Fruit fly (Drosophila melanogaster) whole organism, adult: ENCODE data around the gene atms.

ENCODE experiments used
- CG12768 ChIP-seq: fragments of 200-800 bp; sonication (Bioruptor generic); optimal IDR thresholded peaks from 2 replicates; lab custom pipeline; 2017; ENCODE audit warnings: missing biosample characterization, missing genetic modification characterization, mild to moderate bottlenecking, moderate library complexity, missing genetic modification reagents
- CG1620 ChIP-seq: fragments of 200-800 bp; sonication (Bioruptor generic); optimal IDR thresholded peaks from 2 replicates; lab custom pipeline; 2016; ENCODE audit warnings: missing biosample characterization, missing genetic modification characterization
- CG33017 ChIP-seq: fragments of 200-800 bp; sonication (Bioruptor generic); optimal IDR thresholded peaks from 2 replicates; lab custom pipeline; 2018; ENCODE audit warnings: missing biosample characterization, mild to moderate bottlenecking, missing genetic modification characterization, moderate library complexity
- Hr96 ChIP-seq: fragments of 200-800 bp; sonication (Bioruptor generic); optimal IDR thresholded peaks from 2 replicates; lab custom pipeline; 2016; ENCODE audit warnings: missing biosample characterization, missing genetic modification characterization
- bab1 ChIP-seq: fragments of 200-800 bp; sonication (Bioruptor generic); optimal IDR thresholded peaks from 3 replicates; lab custom pipeline; 2019; ENCODE audit warnings: missing biosample characterization, mild to moderate bottlenecking, missing genetic modification characterization, moderate library complexity
- cic ChIP-seq: fragments of 200-800 bp; sonication (Bioruptor generic); optimal IDR thresholded peaks from 2 replicates; lab custom pipeline; 2017; ENCODE audit warnings: missing biosample characterization, mild to moderate bottlenecking, missing genetic modification characterization, moderate library complexity
- kay ChIP-seq: fragments of 200-800 bp; sonication (Bioruptor generic); peaks from one replicate; lab custom pipeline; 2016; ENCODE audit warnings: missing biosample characterization, missing genetic modification characterization, borderline replicate concordance

dm6 chr3R:4814677-4815076 is 64.8 kb downstream of the atms start:
- TF ChIP-seq cic (GFP tag; lab: Kevin White, UChicago) = no peak
- no peak for TF ChIP-seq kay (GFP tag; lab: Kevin White, UChicago)
- no peak for TF ChIP-seq CG33017 (tag; lab: Kevin White, UChicago)
- no peak for TF ChIP-seq CG12768 (GFP tag; lab: Kevin White, UChicago)
- no peak for TF ChIP-seq Hr96 (GFP tag; lab: Kevin White, UChicago)
- TF ChIP-seq bab1 (GFP tag; lab: Kevin White, UChicago) = no peak
- TF ChIP-seq CG1620 (GFP tag; lab: Kevin White, UChicago) = no peak
